Fruit fly (Drosophila melanogaster) whole organism, adult: ENCODE measurements around the gene SMC1.

Source experiments
- CG11617 ChIP-seq: fragments of 200-800 bp; sonication (Bioruptor generic); optimal IDR thresholded peaks from 2 replicates; lab custom pipeline; 2017; ENCODE audit warnings: mild to moderate bottlenecking, missing biosample characterization, missing genetic modification reagents, missing genetic modification characterization
- CG12768 ChIP-seq: fragments of 200-800 bp; sonication (Bioruptor generic); optimal IDR thresholded peaks from 2 replicates; lab custom pipeline; 2017; ENCODE audit warnings: missing biosample characterization, missing genetic modification characterization, mild to moderate bottlenecking, moderate library complexity, missing genetic modification reagents
- CG14711 ChIP-seq: fragments of 200-800 bp; sonication (Bioruptor generic); optimal IDR thresholded peaks from 2 replicates; lab custom pipeline; 2018; ENCODE audit warnings: missing biosample characterization, mild to moderate bottlenecking, missing genetic modification characterization, moderate library complexity
- CG1620 ChIP-seq: fragments of 200-800 bp; sonication (Bioruptor generic); optimal IDR thresholded peaks from 2 replicates; lab custom pipeline; 2016; ENCODE audit warnings: missing biosample characterization, missing genetic modification characterization
- CG33017 ChIP-seq: fragments of 200-800 bp; sonication (Bioruptor generic); optimal IDR thresholded peaks from 2 replicates; lab custom pipeline; 2018; ENCODE audit warnings: missing biosample characterization, mild to moderate bottlenecking, missing genetic modification characterization, moderate library complexity
- CG5204 ChIP-seq: fragments of 200-800 bp; sonication (Bioruptor generic); optimal IDR thresholded peaks from 2 replicates; lab custom pipeline; 2016; ENCODE audit warnings: missing biosample characterization, missing genetic modification characterization
- CG7045 ChIP-seq: fragments of 200-800 bp; sonication (Bioruptor generic); optimal IDR thresholded peaks from 2 replicates; lab custom pipeline; 2017; ENCODE audit warnings: missing biosample characterization, mild to moderate bottlenecking, missing genetic modification characterization
- CG7101 ChIP-seq: fragments of 200-800 bp; sonication (Bioruptor generic); optimal IDR thresholded peaks from 2 replicates; lab custom pipeline; 2018; ENCODE audit warnings: missing biosample characterization, mild to moderate bottlenecking, missing genetic modification characterization, moderate library complexity
- Clk ChIP-seq: fragments of 200-800 bp; sonication (Bioruptor generic); optimal IDR thresholded peaks from 2 replicates; lab custom pipeline; 2017; ENCODE audit warnings: missing biosample characterization, missing genetic modification characterization
- Crg-1 ChIP-seq: fragments of 200-800 bp; sonication (Bioruptor generic); optimal IDR thresholded peaks from 2 replicates; lab custom pipeline; 2016; ENCODE audit warnings: missing biosample characterization, missing genetic modification characterization
- Hr96 ChIP-seq: fragments of 200-800 bp; sonication (Bioruptor generic); optimal IDR thresholded peaks from 2 replicates; lab custom pipeline; 2016; ENCODE audit warnings: missing biosample characterization, missing genetic modification characterization
- Mnt ChIP-seq: fragments of 200-800 bp; sonication (Bioruptor generic); optimal IDR thresholded peaks from 2 replicates; lab custom pipeline; 2016; ENCODE audit warnings: missing biosample characterization, mild to moderate bottlenecking, missing genetic modification characterization
- bab1 ChIP-seq: fragments of 200-800 bp; sonication (Bioruptor generic); optimal IDR thresholded peaks from 3 replicates; lab custom pipeline; 2019; ENCODE audit warnings: missing biosample characterization, mild to moderate bottlenecking, missing genetic modification characterization, moderate library complexity
- cic ChIP-seq: fragments of 200-800 bp; sonication (Bioruptor generic); optimal IDR thresholded peaks from 2 replicates; lab custom pipeline; 2017; ENCODE audit warnings: missing biosample characterization, mild to moderate bottlenecking, missing genetic modification characterization, moderate library complexity
- cnc ChIP-seq, 2 experiments: fragments of >200 bp; optimal IDR thresholded peaks; 2 replicates each; lab custom pipeline; 2017
- kay ChIP-seq: fragments of 200-800 bp; sonication (Bioruptor generic); peaks from one replicate; lab custom pipeline; 2016; ENCODE audit warnings: missing biosample characterization, missing genetic modification characterization, borderline replicate concordance
- ovo ChIP-seq: fragments of 200-800 bp; sonication (Bioruptor generic); optimal IDR thresholded peaks from 2 replicates; lab custom pipeline; 2016; ENCODE audit warnings: missing biosample characterization, missing genetic modification characterization
- pad ChIP-seq: fragments of 200-800 bp; sonication (Bioruptor generic); optimal IDR thresholded peaks from 3 replicates; lab custom pipeline; 2017; ENCODE audit warnings: missing biosample characterization, missing genetic modification characterization, mild to moderate bottlenecking, moderate library complexity, missing genetic modification reagents
- tj ChIP-seq: fragments of 200-800 bp; sonication (Bioruptor generic); optimal IDR thresholded peaks from 3 replicates; lab custom pipeline; 2017; ENCODE audit warnings: missing biosample characterization, mild to moderate bottlenecking, missing genetic modification characterization, moderate library complexity
- toe ChIP-seq: fragments of 200-800 bp; sonication (Bioruptor generic); optimal IDR thresholded peaks from 2 replicates; lab custom pipeline; 2016; ENCODE audit warnings: missing biosample characterization, missing genetic modification characterization

SMC1 gene

dm6 chr3R:24093430-24093829 is 35.3 kb downstream of the SMC1 start:
- no peak for TF ChIP-seq Crg-1 (GFP tag; lab: Kevin White, UChicago)
- no peak for TF ChIP-seq pad (GFP tag; lab: Kevin White, UChicago)
- TF ChIP-seq toe (GFP tag; lab: Kevin White, UChicago) = no peak
- no peak for TF ChIP-seq ovo (GFP tag; lab: Kevin White, UChicago)
- no peak for TF ChIP-seq cnc (optimal IDR thresholded peaks at IDR 0.05; lab: Kevin White, UChicago)
- no peak for TF ChIP-seq Clk
- TF ChIP-seq Mnt = no peak
- TF ChIP-seq Hr96 (GFP tag; lab: Kevin White, UChicago) = no peak

dm6 chr3R:24099039-24100026 is 41.2 kb downstream of the SMC1 start:
- TF ChIP-seq CG11617 = peak; percentile 47
- no peak for TF ChIP-seq CG7045 (GFP tag; lab: Kevin White, UChicago)
- TF ChIP-seq kay (GFP tag; lab: Kevin White, UChicago) = peak; percentile 82
- TF ChIP-seq CG7101 = peak; percentile 58
- peak; percentile 61 for TF ChIP-seq CG14711 (tag; lab: Kevin White, UChicago)
- TF ChIP-seq cic (GFP tag; lab: Kevin White, UChicago) = peak; percentile 36
- peak; percentile 10 for TF ChIP-seq CG5204 (GFP tag; lab: Kevin White, UChicago)
- peak; percentile 43 for TF ChIP-seq Mnt
- TF ChIP-seq CG12768 (GFP tag; lab: Kevin White, UChicago) = peak; percentile 2
- TF ChIP-seq cnc (optimal IDR thresholded peaks at IDR 0.05; lab: Kevin White, UChicago) = no peak
- TF ChIP-seq CG33017 (tag; lab: Kevin White, UChicago) = peak; percentile 61

dm6 chr3R:24100717-24101116 is 42.6 kb downstream of the SMC1 start:
- TF ChIP-seq ovo (GFP tag; lab: Kevin White, UChicago) (no peak), Clk (no peak)

dm6 chr3R:24101437-24101836 is 43.4 kb downstream of the SMC1 start:
- TF ChIP-seq CG11617 (no peak), tj (GFP tag; lab: Kevin White, UChicago) (peak; percentile 71)

dm6 chr3R:24102387-24102786 is 44.3 kb downstream of the SMC1 start:
- no peak for TF ChIP-seq Hr96 (GFP tag; lab: Kevin White, UChicago)
- no peak for TF ChIP-seq Crg-1 (GFP tag; lab: Kevin White, UChicago)
- TF ChIP-seq bab1 = no peak
- TF ChIP-seq CG7045 (GFP tag; lab: Kevin White, UChicago) = no peak
- no peak for TF ChIP-seq CG33017 (tag; lab: Kevin White, UChicago)
- TF ChIP-seq ovo (GFP tag; lab: Kevin White, UChicago) = no peak
- TF ChIP-seq cic (GFP tag; lab: Kevin White, UChicago) = no peak
- TF ChIP-seq kay (GFP tag; lab: Kevin White, UChicago) = peak; percentile 76

dm6 chr3R:24103708-24104107 is 45.6 kb downstream of the SMC1 start:
- TF ChIP-seq bab1 (no peak), CG11617 (no peak), pad (GFP tag; lab: Kevin White, UChicago) (no peak), Crg-1 (GFP tag; lab: Kevin White, UChicago) (no peak), CG33017 (tag; lab: Kevin White, UChicago) (no peak), kay (GFP tag; lab: Kevin White, UChicago) (no peak), Hr96 (GFP tag; lab: Kevin White, UChicago) (no peak), CG5204 (GFP tag; lab: Kevin White, UChicago) (no peak), Mnt (no peak), ovo (GFP tag; lab: Kevin White, UChicago) (no peak), CG14711 (tag; lab: Kevin White, UChicago) (no peak), CG7101 (no peak), CG12768 (GFP tag; lab: Kevin White, UChicago) (no peak), Clk (no peak), tj (GFP tag; lab: Kevin White, UChicago) (no peak), cnc (optimal IDR thresholded peaks at IDR 0.05; lab: Kevin White, UChicago) (no peak), cic (GFP tag; lab: Kevin White, UChicago) (no peak)

dm6 chr3R:24104471-24105311 is 46.6 kb downstream of the SMC1 start:
- peak; percentile 76 for TF ChIP-seq kay (GFP tag; lab: Kevin White, UChicago)
- no peak for TF ChIP-seq Hr96 (GFP tag; lab: Kevin White, UChicago)
- peak; percentile 48 for TF ChIP-seq tj (GFP tag; lab: Kevin White, UChicago)
- no peak for TF ChIP-seq CG1620 (GFP tag; lab: Kevin White, UChicago)
- no peak for TF ChIP-seq CG12768 (GFP tag; lab: Kevin White, UChicago)
- TF ChIP-seq ovo (GFP tag; lab: Kevin White, UChicago) = no peak
- no peak for TF ChIP-seq toe (GFP tag; lab: Kevin White, UChicago)
- no peak for TF ChIP-seq CG5204 (GFP tag; lab: Kevin White, UChicago)
- no peak for TF ChIP-seq CG7045 (GFP tag; lab: Kevin White, UChicago)
- TF ChIP-seq cnc (optimal IDR thresholded peaks at IDR 0.05; lab: Kevin White, UChicago) = no peak
